Worm (Caenorhabditis elegans) whole organism, L1 larva: ENCODE results near the gene nep-24.
"Not testable (repeated sequence)": the region's sequence is repeated elsewhere in the genome, so short reads cannot be mapped to it uniquely, and the experiment has no call there.

Experiments
- ceh-8 ChIP-seq: fragments of 200-800 bp; sonication (Bioruptor generic); optimal IDR thresholded peaks from 2 replicates; lab custom pipeline; 2018; ENCODE audit warnings: mild to moderate bottlenecking, missing genetic modification characterization, moderate library complexity, missing compliant biosample characterization
- dpl-1 ChIP-seq, 3 experiments: fragments of 150-350 bp in 2 of 3; sonication (generic microtip) in 1 of 3; optimal IDR thresholded peaks; 2 replicates each; lab custom pipeline; 2014 to 2017; ENCODE audit warnings: missing biosample characterization in 3 of 3, missing genetic modification characterization in 3 of 3, missing genetic modification reagents in 3 of 3
- dsc-1 ChIP-seq: sonication (generic microtip); optimal IDR thresholded peaks from 2 replicates; lab custom pipeline; 2016; ENCODE audit warnings: mild to moderate bottlenecking, missing genetic modification characterization, missing compliant biosample characterization
- efl-1 ChIP-seq, 4 experiments: fragments of 150-350 bp; optimal IDR thresholded peaks in 3 of 4; peaks in 1 of 4; 1 replicate in 1 of 4; 2 replicates in 3 of 4; lab custom pipeline; 2014; ENCODE audit warnings: missing biosample characterization in 2 of 4, missing genetic modification characterization in 2 of 4, missing genetic modification reagents in 2 of 4
- efl-3 ChIP-seq: fragments of 200-800 bp; sonication (Bioruptor generic); optimal IDR thresholded peaks from 2 replicates; lab custom pipeline; 2018; ENCODE audit warnings: mild to moderate bottlenecking, missing genetic modification characterization, missing compliant biosample characterization
- egl-13 ChIP-seq: sonication (generic microtip); optimal IDR thresholded peaks from 2 replicates; lab custom pipeline; 2016; ENCODE audit warnings: missing genotype, missing genetic modification reagents, missing genetic modification characterization, missing compliant biosample characterization
- egl-27 ChIP-seq, 2 experiments: fragments of 150-350 bp in 1 of 2; sonication (generic microtip); optimal IDR thresholded peaks; 3 replicates each; lab custom pipeline; 2017 to 2018; ENCODE audit warnings: missing biosample characterization in 2 of 2, missing genetic modification characterization in 2 of 2, missing genetic modification reagents in 2 of 2
- fkh-10 ChIP-seq: sonication (generic microtip); optimal IDR thresholded peaks from 2 replicates; lab custom pipeline; 2017; ENCODE audit warnings: missing biosample characterization, missing genetic modification reagents, missing genetic modification characterization
- jun-1 ChIP-seq: fragments of 150-350 bp; optimal IDR thresholded peaks from 2 replicates; lab custom pipeline; 2014; ENCODE audit warnings: missing biosample characterization, missing genetic modification reagents, missing genetic modification characterization
- lin-14 ChIP-seq: fragments of 200-800 bp; sonication (Bioruptor generic); optimal IDR thresholded peaks from 2 replicates; lab custom pipeline; 2018; ENCODE audit warnings: mild to moderate bottlenecking, missing genetic modification characterization, moderate library complexity, missing compliant biosample characterization
- mdl-1 ChIP-seq, 2 experiments: fragments of 150-350 bp; optimal IDR thresholded peaks; 2 replicates each; lab custom pipeline; 2014 to 2017; ENCODE audit warnings: missing biosample characterization in 2 of 2, missing genetic modification characterization in 2 of 2, inconsistent platforms in 1 of 2
- nhr-11 ChIP-seq: fragments of 150-350 bp; optimal IDR thresholded peaks from 2 replicates; lab custom pipeline; 2014; ENCODE audit warnings: missing biosample characterization, missing genetic modification characterization
- nhr-19 ChIP-seq: fragments of 200-800 bp; sonication (Bioruptor generic); conservative IDR thresholded peaks from 2 replicates; pipeline ENCODE4 v1.3.6; 2022; ENCODE audit warnings: missing genetic modification characterization, missing compliant biosample characterization
- nhr-237 ChIP-seq: fragments of 150-350 bp; optimal IDR thresholded peaks from 2 replicates; lab custom pipeline; 2014; ENCODE audit warnings: missing biosample characterization, missing genetic modification characterization
- nhr-28 ChIP-seq: fragments of 150-350 bp; optimal IDR thresholded peaks from 2 replicates; lab custom pipeline; 2014; ENCODE audit warnings: missing biosample characterization, missing genetic modification characterization
- nhr-76 ChIP-seq: sonication (generic microtip); optimal IDR thresholded peaks from 2 replicates; lab custom pipeline; 2017; ENCODE audit warnings: missing biosample characterization, missing genetic modification characterization
- nhr-77 ChIP-seq: fragments of 150-350 bp; optimal IDR thresholded peaks from 2 replicates; lab custom pipeline; 2014; ENCODE audit warnings: missing biosample characterization, missing genetic modification characterization
- nhr-90 ChIP-seq: sonication (generic microtip); optimal IDR thresholded peaks from 2 replicates; lab custom pipeline; 2016; ENCODE audit warnings: mild to moderate bottlenecking, missing genetic modification characterization, missing compliant biosample characterization; ENCODE audit not compliant: poor library complexity
- pax-3 ChIP-seq: fragments of 200-800 bp; sonication (Bioruptor generic); optimal IDR thresholded peaks from 2 replicates; lab custom pipeline; 2018; ENCODE audit warnings: mild to moderate bottlenecking, missing genetic modification characterization, moderate library complexity, missing compliant biosample characterization
- pqm-1 ChIP-seq: sonication (generic microtip); optimal IDR thresholded peaks from 3 replicates; lab custom pipeline; 2017; ENCODE audit warnings: missing biosample characterization, missing genetic modification characterization
- skn-1 ChIP-seq: fragments of 150-350 bp; optimal IDR thresholded peaks from 2 replicates; lab custom pipeline; 2014; ENCODE audit warnings: missing biosample characterization, missing genetic modification characterization
- sox-4 ChIP-seq: sonication (generic microtip); optimal IDR thresholded peaks from 2 replicates; lab custom pipeline; 2016; ENCODE audit warnings: missing genetic modification characterization, missing compliant biosample characterization
- tbx-2 ChIP-seq: sonication (generic microtip); optimal IDR thresholded peaks from 2 replicates; lab custom pipeline; 2016; ENCODE audit warnings: missing genetic modification characterization, missing compliant biosample characterization
- unc-130 ChIP-seq: fragments of 150-350 bp; optimal IDR thresholded peaks from 2 replicates; lab custom pipeline; 2017; ENCODE audit warnings: missing biosample characterization, missing genetic modification characterization, inconsistent platforms
- unc-30 ChIP-seq: sonication (generic microtip); optimal IDR thresholded peaks from 2 replicates; lab custom pipeline; 2017; ENCODE audit warnings: missing biosample characterization, missing genetic modification characterization
- unc-62 ChIP-seq: fragments of 150-350 bp; optimal IDR thresholded peaks from 2 replicates; lab custom pipeline; 2014; ENCODE audit warnings: missing biosample characterization, missing genetic modification reagents, missing genetic modification characterization
- unc-86 ChIP-seq: sonication (generic microtip); optimal IDR thresholded peaks from 2 replicates; lab custom pipeline; 2016; ENCODE audit warnings: missing genetic modification characterization, missing compliant biosample characterization
- xbp-1 ChIP-seq: sonication (generic microtip); optimal IDR thresholded peaks from 2 replicates; lab custom pipeline; 2016; ENCODE audit warnings: missing genetic modification characterization, missing compliant biosample characterization
- zip-4 ChIP-seq: fragments of 200-800 bp; sonication (Bioruptor generic); optimal IDR thresholded peaks from 2 replicates; lab custom pipeline; 2018; ENCODE audit warnings: mild to moderate bottlenecking, missing genetic modification characterization, moderate library complexity, missing compliant biosample characterization

nep-24 gene

DNA sequence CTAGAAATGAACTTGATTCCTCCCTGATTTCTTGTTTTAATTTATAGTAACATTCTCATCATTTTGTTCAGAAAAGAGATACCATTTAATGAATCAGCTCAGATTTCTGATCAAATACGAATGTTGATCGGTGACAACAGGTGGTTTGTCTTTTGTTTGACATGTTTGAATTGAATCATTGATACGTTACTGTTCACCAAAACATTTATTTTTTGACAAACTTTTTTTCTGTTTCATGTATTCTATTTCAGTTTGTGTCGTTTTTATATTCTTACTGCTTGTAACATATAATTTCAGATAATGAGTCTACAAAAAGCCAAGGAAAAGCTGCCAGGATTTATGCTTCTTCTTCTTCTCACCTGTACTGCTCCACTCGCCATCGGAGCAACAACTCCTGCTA lies at the start of gene nep-24:
nep-24 (plus strand) TSS at position 301 of the 400 bp plus-strand sequence.
- TF ChIP-seq jun-1 (tag; lab: Kevin White, UChicago) (no peak), xbp-1 (no peak), fkh-10 (GFP tag; lab: Kevin White, UChicago) (no peak), lin-14 (GFP tag; lab: Kevin White, UChicago) (no peak), nhr-237 (tag; lab: Kevin White, UChicago) (no peak), unc-130 (no peak), unc-86 (tag; lab: Kevin White, UChicago) (no peak), tbx-2 (tag; lab: Kevin White, UChicago) (no peak), nhr-77 (tag; lab: Kevin White, UChicago) (no peak), mdl-1 (tag; optimal IDR thresholded peaks at IDR 0.05; lab: Kevin White, UChicago) (no peak)

DNA sequence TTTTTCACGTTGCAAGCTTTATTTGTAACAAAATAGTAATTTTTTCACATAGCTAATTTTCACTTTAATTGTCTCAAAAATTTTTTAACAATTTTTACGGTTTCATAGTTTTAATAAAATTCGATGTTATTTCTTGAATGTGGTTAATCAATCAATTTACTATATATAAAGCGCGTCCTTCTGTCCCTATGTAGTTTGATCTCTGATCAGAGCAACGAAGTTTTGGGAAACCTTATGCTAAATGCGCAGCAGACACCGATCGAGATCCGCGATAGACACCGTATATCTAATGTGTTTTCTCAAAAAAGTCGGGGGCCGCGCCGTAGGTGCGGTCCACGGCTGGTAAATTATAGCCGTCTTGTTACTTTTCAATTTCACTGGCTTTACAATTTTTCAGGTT lies 35.6 kb upstream of the nep-24 start:
- TF ChIP-seq nhr-11 (tag; lab: Kevin White, UChicago) = no peak
- TF ChIP-seq pqm-1 (tag; lab: Kevin White, UChicago) = no peak
- no peak for TF ChIP-seq pax-3 (tag; lab: Kevin White, UChicago)
- TF ChIP-seq zip-4 (GFP tag; lab: Kevin White, UChicago) = no peak
- TF ChIP-seq egl-13 = no peak
- no peak for TF ChIP-seq nhr-28 (tag; lab: Kevin White, UChicago)
- no peak for TF ChIP-seq xbp-1
- no peak for TF ChIP-seq ceh-8 (GFP tag; lab: Kevin White, UChicago)
- TF ChIP-seq unc-30 (tag; lab: Kevin White, UChicago) = no peak
- no peak for TF ChIP-seq nhr-90

- not testable (repeated sequence) for TF ChIP-seq efl-3; unc-62 (GFP tag; lab: Kevin White, UChicago); nhr-76 (tag; lab: Kevin White, UChicago)
Measured at ce11 chrIV:16895288-16895687, 28.9 kb upstream of the nep-24 start, which contains the start of gene T06A10.2. TSS of gene T06A10.2 (plus strand) at chrIV:16895588.

DNA sequence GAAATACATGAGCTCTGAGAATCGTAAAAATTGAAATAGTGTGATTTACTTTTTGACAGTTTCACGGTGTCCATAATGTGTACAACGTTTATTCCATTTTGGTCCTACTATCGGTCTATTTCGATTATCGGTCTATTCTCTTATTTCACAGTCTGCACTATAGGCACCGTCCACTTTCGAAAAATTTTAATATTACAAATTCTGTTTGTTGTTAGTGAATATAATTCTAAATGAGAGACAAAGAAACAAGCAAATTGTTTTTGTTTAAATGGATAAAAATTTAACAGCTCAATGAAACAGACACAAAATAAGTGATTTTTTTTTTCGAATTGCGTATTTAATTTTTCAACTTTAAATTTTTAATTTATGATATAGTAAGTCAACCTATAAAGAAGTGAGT lies 26.0 kb upstream of the nep-24 start:
- TF ChIP-seq egl-27 (tag; optimal IDR thresholded peaks at IDR 0.05; lab: Kevin White, UChicago) (no peak), nhr-19 (GFP tag; lab: Robert Waterston, UW) (no peak)

DNA sequence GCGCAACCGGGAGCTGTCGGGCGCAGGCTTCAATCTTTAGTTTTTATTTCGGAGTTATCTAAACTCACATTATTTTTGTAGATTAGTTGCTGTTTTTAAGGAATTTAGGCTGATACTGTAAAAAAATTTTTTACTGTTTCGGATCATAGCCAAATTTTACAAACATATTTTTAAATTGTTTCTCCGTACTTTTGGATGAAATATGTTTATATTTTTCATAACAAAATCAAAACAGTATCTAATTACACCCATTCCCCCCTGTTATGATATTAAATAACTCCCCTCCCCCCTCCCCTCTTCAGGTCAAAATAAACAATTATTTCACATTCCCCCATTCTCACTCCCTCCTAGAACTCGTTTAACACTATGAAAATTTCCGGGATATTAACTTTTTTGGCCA lies 8.4 kb upstream of the nep-24 start, which contains the start of gene Y116A8C.3:
Y116A8C.3 (plus strand) TSS at position 301 of the 400 bp plus-strand sequence.
- TF ChIP-seq dpl-1 (GFP tag; optimal IDR thresholded peaks at IDR 0.05; lab: Kevin White, UChicago) = no peak
- no peak for TF ChIP-seq sox-4 (tag; lab: Kevin White, UChicago)
- no peak for TF ChIP-seq dsc-1
- TF ChIP-seq fkh-10 (GFP tag; lab: Kevin White, UChicago) = no peak

- TF ChIP-seq efl-1 (optimal IDR thresholded peaks at IDR 0.05; lab: Kevin White, UChicago) = no peak
- peak in 1 of 2 experiments; percentile 23 for TF ChIP-seq efl-1 (GFP tag; optimal IDR thresholded peaks at IDR 0.05 in 1 of 2; lab: Kevin White, UChicago)
- TF ChIP-seq skn-1 = no peak
Measured at ce11 chrIV:16917831-16918429, 6.3 kb upstream of the nep-24 start, which contains the start of the genes Y116A8C.469 and Y116A8C.468. TSS of gene Y116A8C.469 (minus strand) at chrIV:16917931. TSS of gene Y116A8C.468 (plus strand) at chrIV:16918379.
